Worm (Caenorhabditis elegans) whole organism, young adult: ENCODE measurements around the gene dyn-1.

Experiments used
- B0019.2 ChIP-seq: fragments of 200-800 bp; sonication (Bioruptor generic); conservative IDR thresholded peaks from 2 replicates; pipeline ENCODE4 v1.3.6; 2022; ENCODE audit warnings: missing genetic modification reagents, missing genetic modification characterization, missing compliant biosample characterization
- B0336.3 ChIP-seq: fragments of 200-800 bp; sonication (Bioruptor generic); IDR thresholded peaks from 2 replicates; pipeline ENCODE4 v1.3.6; 2022; ENCODE audit warnings: missing genetic modification characterization, missing compliant biosample characterization
- F10E7.11 ChIP-seq: sonication (generic microtip); optimal IDR thresholded peaks from 2 replicates; lab custom pipeline; 2017; ENCODE audit warnings: mild to moderate bottlenecking, missing genetic modification characterization, moderate library complexity, missing compliant biosample characterization
- F39B2.1 ChIP-seq: fragments of 200-800 bp; sonication (Bioruptor generic); IDR thresholded peaks from 2 replicates; pipeline ENCODE4 v1.3.6; 2022; ENCODE audit warnings: missing genetic modification reagents, missing genetic modification characterization, missing compliant biosample characterization
- F55B11.4 ChIP-seq: sonication (generic microtip); optimal IDR thresholded peaks from 2 replicates; lab custom pipeline; 2016; ENCODE audit warnings: missing compliant biosample characterization, missing genetic modification characterization, borderline replicate concordance; ENCODE audit not compliant: insufficient read depth
- K11D2.4 ChIP-seq: fragments of 200-800 bp; sonication (Bioruptor generic); IDR thresholded peaks from 2 replicates; pipeline ENCODE4 v1.3.6; 2022; ENCODE audit warnings: missing genetic modification reagents, missing genetic modification characterization, missing compliant biosample characterization
- T07F8.4 ChIP-seq: sonication (generic microtip); optimal IDR thresholded peaks from 2 replicates; lab custom pipeline; 2016; ENCODE audit warnings: mild to moderate bottlenecking, missing genetic modification characterization, moderate library complexity, missing compliant biosample characterization
- Y53F4B.3 ChIP-seq: fragments of 200-800 bp; sonication (Bioruptor generic); IDR thresholded peaks from 2 replicates; pipeline ENCODE4 v1.3.6; 2022; ENCODE audit warnings: missing genetic modification reagents, missing genetic modification characterization, missing compliant biosample characterization
- Y53G8AR.9 ChIP-seq: fragments of 200-800 bp; sonication (Bioruptor generic); conservative IDR thresholded peaks from 2 replicates; pipeline ENCODE4 v1.3.6; 2022; ENCODE audit warnings: missing genetic modification reagents, missing genetic modification characterization, missing compliant biosample characterization
- Y95B8A.8 ChIP-seq: fragments of 200-800 bp; sonication (Bioruptor generic); IDR thresholded peaks from 2 replicates; pipeline ENCODE4 v1.3.6; 2022; ENCODE audit warnings: missing genetic modification reagents, missing genetic modification characterization, missing compliant biosample characterization
- akir-1 ChIP-seq: fragments of 200-800 bp; sonication (Bioruptor generic); optimal IDR thresholded peaks from 2 replicates; lab custom pipeline; 2018; ENCODE audit warnings: mild to moderate bottlenecking, missing genetic modification characterization, moderate library complexity, missing compliant biosample characterization
- ama-1 ChIP-seq, 3 experiments: fragments of 150-350 bp in 1 of 3; sonication (generic microtip) in 2 of 3; optimal IDR thresholded peaks; 2 replicates each; lab custom pipeline; 2014 to 2018; ENCODE audit warnings: missing biosample characterization in 2 of 3, missing genetic modification characterization in 2 of 3, missing genetic modification reagents in 2 of 3
- attf-5 ChIP-seq: fragments of 200-800 bp; sonication (Bioruptor generic); optimal IDR thresholded peaks from 2 replicates; lab custom pipeline; 2018; ENCODE audit warnings: mild to moderate bottlenecking, missing genetic modification characterization, missing compliant biosample characterization
- ccch-3 ChIP-seq: fragments of 200-800 bp; sonication (Bioruptor generic); optimal IDR thresholded peaks from 2 replicates; lab custom pipeline; 2018; ENCODE audit warnings: mild to moderate bottlenecking, missing genetic modification characterization, missing compliant biosample characterization
- ceh-100 ChIP-seq: fragments of 200-800 bp; sonication (Bioruptor generic); IDR thresholded peaks from 2 replicates; pipeline ENCODE4 v1.3.6; 2022; ENCODE audit warnings: missing genetic modification reagents, missing genetic modification characterization, missing compliant biosample characterization
- die-1 ChIP-seq: sonication (generic microtip); optimal IDR thresholded peaks from 2 replicates; lab custom pipeline; 2016; ENCODE audit warnings: missing genotype, mild to moderate bottlenecking, missing genetic modification characterization, missing compliant biosample characterization
- dox-1 ChIP-seq: fragments of 200-800 bp; sonication (Bioruptor generic); IDR thresholded peaks from 2 replicates; pipeline ENCODE4 v1.3.6; 2022; ENCODE audit warnings: missing genetic modification reagents, missing genetic modification characterization, missing compliant biosample characterization
- egl-44 ChIP-seq: fragments of 200-800 bp; sonication (Bioruptor generic); IDR thresholded peaks from 2 replicates; pipeline ENCODE4 v1.3.6; 2022; ENCODE audit warnings: missing genetic modification reagents, missing genetic modification characterization, missing compliant biosample characterization
- egrh-3 ChIP-seq: fragments of 200-800 bp; sonication (Bioruptor generic); IDR thresholded peaks from 2 replicates; pipeline ENCODE4 v1.3.6; 2022; ENCODE audit warnings: missing genetic modification reagents, missing genetic modification characterization, missing compliant biosample characterization
- him-1 ChIP-seq: sonication (generic microtip); optimal IDR thresholded peaks from 2 replicates; lab custom pipeline; 2016; ENCODE audit warnings: missing genotype, missing genetic modification reagents, missing genetic modification characterization, missing compliant biosample characterization
- hlh-12 ChIP-seq: sonication (generic microtip); optimal IDR thresholded peaks from 2 replicates; lab custom pipeline; 2016; ENCODE audit warnings: missing genetic modification characterization, missing compliant biosample characterization
- hmg-20 ChIP-seq: fragments of 200-800 bp; sonication (Bioruptor generic); IDR thresholded peaks from 2 replicates; pipeline ENCODE4 v1.3.6; 2022; ENCODE audit warnings: missing genetic modification reagents, missing genetic modification characterization, missing compliant biosample characterization
- hrde-1 ChIP-seq: sonication (generic microtip); optimal IDR thresholded peaks from 2 replicates; lab custom pipeline; 2016; ENCODE audit warnings: missing genetic modification characterization, mild to moderate bottlenecking, missing compliant biosample characterization, moderate library complexity, missing genotype, missing genetic modification reagents, borderline replicate concordance
- lag-1 ChIP-seq: fragments of 200-800 bp; sonication (Bioruptor generic); IDR thresholded peaks from 2 replicates; pipeline ENCODE4 v1.3.6; 2022; ENCODE audit warnings: missing genetic modification reagents, missing genetic modification characterization, missing compliant biosample characterization
- let-607 ChIP-seq, 2 experiments: fragments of 200-800 bp in 1 of 2; sonication (Bioruptor generic) in 1 of 2; sonication (generic microtip) in 1 of 2; optimal IDR thresholded peaks; 2 replicates each; lab custom pipeline; 2016 to 2018; ENCODE audit warnings: mild to moderate bottlenecking in 2 of 2, missing compliant biosample characterization in 2 of 2, missing genetic modification characterization in 2 of 2, moderate library complexity in 2 of 2, missing genotype in 1 of 2
- lin-35 ChIP-seq, 3 experiments: fragments of 150-350 bp in 2 of 3; sonication (generic microtip) in 1 of 3; optimal IDR thresholded peaks; 2 replicates each; lab custom pipeline; 2014 to 2018; ENCODE audit warnings: missing biosample characterization in 3 of 3, missing genetic modification characterization in 3 of 3, missing genetic modification reagents in 3 of 3
- lin-40 ChIP-seq: sonication (generic microtip); optimal IDR thresholded peaks from 2 replicates; lab custom pipeline; 2016; ENCODE audit warnings: missing genetic modification characterization, mild to moderate bottlenecking, missing compliant biosample characterization, missing genotype, missing genetic modification reagents
- lsl-1 ChIP-seq: fragments of 200-800 bp; sonication (Bioruptor generic); optimal IDR thresholded peaks from 2 replicates; lab custom pipeline; 2018; ENCODE audit warnings: mild to moderate bottlenecking, missing genetic modification characterization, moderate library complexity, missing compliant biosample characterization
- lsy-27 ChIP-seq: sonication (generic microtip); optimal IDR thresholded peaks from 2 replicates; lab custom pipeline; 2017; ENCODE audit warnings: missing genetic modification characterization, mild to moderate bottlenecking, missing compliant biosample characterization, antibody characterized with exemption, missing genotype, borderline replicate concordance; ENCODE audit not compliant: insufficient read depth
- madf-10 ChIP-seq: sonication (generic microtip); optimal IDR thresholded peaks from 2 replicates; lab custom pipeline; 2016; ENCODE audit warnings: mild to moderate bottlenecking, missing genetic modification characterization, missing compliant biosample characterization
- madf-3 ChIP-seq: fragments of 200-800 bp; sonication (Bioruptor generic); IDR thresholded peaks from 2 replicates; pipeline ENCODE4 v1.3.6; 2022; ENCODE audit warnings: missing genetic modification reagents, missing genetic modification characterization, missing compliant biosample characterization
- mcd-1 ChIP-seq: fragments of 200-800 bp; sonication (Bioruptor generic); IDR thresholded peaks from 2 replicates; pipeline ENCODE4 v1.3.6; 2022; ENCODE audit warnings: missing genetic modification reagents, missing genetic modification characterization, missing compliant biosample characterization
- mel-28 ChIP-seq: sonication (generic microtip); optimal IDR thresholded peaks from 2 replicates; lab custom pipeline; 2016; ENCODE audit warnings: borderline replicate concordance, mild to moderate bottlenecking, missing genetic modification characterization, missing compliant biosample characterization
- nhr-179 ChIP-seq: sonication (generic microtip); optimal IDR thresholded peaks from 2 replicates; lab custom pipeline; 2016; ENCODE audit warnings: mild to moderate bottlenecking, missing genetic modification characterization, missing compliant biosample characterization
- nhr-27 ChIP-seq: fragments of 200-800 bp; sonication (Bioruptor generic); optimal IDR thresholded peaks from 2 replicates; lab custom pipeline; 2018; ENCODE audit warnings: mild to moderate bottlenecking, missing genetic modification characterization, moderate library complexity, missing compliant biosample characterization
- pbrm-1 ChIP-seq: fragments of 200-800 bp; sonication (Bioruptor generic); IDR thresholded peaks from 2 replicates; pipeline ENCODE4 v1.3.6; 2022; ENCODE audit warnings: missing genetic modification reagents, missing genetic modification characterization, missing compliant biosample characterization
- pha-4 ChIP-seq: fragments of 150-350 bp; sonication (generic microtip); optimal IDR thresholded peaks from 2 replicates; lab custom pipeline; 2014; ENCODE audit warnings: missing biosample characterization, missing genetic modification reagents, missing genetic modification characterization
- repo-1 ChIP-seq: sonication (generic microtip); optimal IDR thresholded peaks from 2 replicates; lab custom pipeline; 2017; ENCODE audit warnings: mild to moderate bottlenecking, missing genetic modification characterization, missing compliant biosample characterization
- snpc-3.4 ChIP-seq: sonication (generic microtip); optimal IDR thresholded peaks from 2 replicates; lab custom pipeline; 2017; ENCODE audit warnings: missing genetic modification characterization, mild to moderate bottlenecking, missing compliant biosample characterization, antibody characterized with exemption, moderate library complexity, missing genotype, missing genetic modification reagents
- somi-1 ChIP-seq: fragments of 200-800 bp; sonication (Bioruptor generic); optimal IDR thresholded peaks from 2 replicates; lab custom pipeline; 2018; ENCODE audit warnings: mild to moderate bottlenecking, missing genetic modification characterization, missing compliant biosample characterization
- sptf-2 ChIP-seq: fragments of 200-800 bp; sonication (Bioruptor generic); optimal IDR thresholded peaks from 2 replicates; lab custom pipeline; 2018; ENCODE audit warnings: mild to moderate bottlenecking, missing genetic modification characterization, missing compliant biosample characterization
- tbp1 ChIP-seq: fragments of 200-800 bp; sonication (Bioruptor generic); optimal IDR thresholded peaks from 2 replicates; lab custom pipeline; 2018; ENCODE audit warnings: mild to moderate bottlenecking, missing genetic modification characterization, missing compliant biosample characterization
- unc-130 ChIP-seq: sonication (generic microtip); optimal IDR thresholded peaks from 2 replicates; lab custom pipeline; 2016; ENCODE audit warnings: missing genetic modification reagents, missing genetic modification characterization, missing compliant biosample characterization
- ztf-25 ChIP-seq: fragments of 200-800 bp; sonication (Bioruptor generic); IDR thresholded peaks from 2 replicates; pipeline ENCODE4 v1.3.6; 2022; ENCODE audit warnings: missing genetic modification reagents, missing genetic modification characterization, missing compliant biosample characterization
- ztf-26 ChIP-seq: sonication (generic microtip); optimal IDR thresholded peaks from 2 replicates; lab custom pipeline; 2017; ENCODE audit warnings: missing genetic modification characterization, missing compliant biosample characterization
- ztf-28 ChIP-seq: fragments of 200-800 bp; sonication (Bioruptor generic); IDR thresholded peaks from 2 replicates; pipeline ENCODE4 v1.3.6; 2022; ENCODE audit warnings: missing genetic modification reagents, missing genetic modification characterization, missing compliant biosample characterization

Gene dyn-1

ce11 chrX:15610527-15611091 is 41.9 kb downstream of the dyn-1 start (continued):
- no peak for TF ChIP-seq nhr-179 (tag; lab: Kevin White, UChicago)
- 0 out of 2 replicates have a peak, but pooled peaks have one; percentile 24 for TF ChIP-seq Y95B8A.8 (GFP tag; lab: Robert Waterston, UW)
- TF ChIP-seq dox-1: peak; percentile 53
- no peak for TF ChIP-seq ama-1 (optimal IDR thresholded peaks at IDR 0.05; lab: Kevin White, UChicago)
- peak in 1 of 2 experiments; percentile 76 for TF ChIP-seq ama-1 (GFP tag; optimal IDR thresholded peaks at IDR 0.05; lab: Kevin White, UChicago)
- TF ChIP-seq egl-44 (GFP tag; lab: Robert Waterston, UW): 0 out of 2 replicates have a peak, but pooled peaks have one; percentile 28
- peak; percentile 91 for TF ChIP-seq B0336.3
- no peak for TF ChIP-seq hlh-12 (tag; lab: Kevin White, UChicago)
- peak; percentile 59 to 72 for TF ChIP-seq let-607 (tag; optimal IDR thresholded peaks at IDR 0.05; lab: Kevin White, UChicago)
- no peak for TF ChIP-seq ceh-100 (GFP tag; lab: Robert Waterston, UW)
- TF ChIP-seq ztf-28 (GFP tag; lab: Robert Waterston, UW): no peak
- 0 out of 2 replicates have a peak, but pooled peaks have one; percentile 64 for TF ChIP-seq madf-3 (GFP tag; lab: Robert Waterston, UW)
- TF ChIP-seq unc-130 (GFP tag; lab: Kevin White, UChicago): no peak
- TF ChIP-seq lsy-27 (tag; lab: Kevin White, UChicago): no peak
- TF ChIP-seq attf-5 (GFP tag; lab: Kevin White, UChicago): peak; percentile 59
- TF ChIP-seq mel-28 (tag; lab: Kevin White, UChicago): no peak
- TF ChIP-seq pbrm-1 (GFP tag; lab: Robert Waterston, UW): 0 out of 2 replicates have a peak, but pooled peaks have one; percentile 41
- no peak for TF ChIP-seq F10E7.11 (tag; lab: Kevin White, UChicago)
- TF ChIP-seq madf-10 (tag; lab: Kevin White, UChicago): peak; percentile 68
- 0 out of 2 replicates have a peak, but pooled peaks have one; percentile 66 for TF ChIP-seq Y53G8AR.9 (GFP tag; lab: Robert Waterston, UW)
- no peak for TF ChIP-seq K11D2.4
- no peak for TF ChIP-seq somi-1 (GFP tag; lab: Kevin White, UChicago)
- TF ChIP-seq Y53F4B.3 (GFP tag; lab: Robert Waterston, UW): no peak
- no peak for TF ChIP-seq die-1 (tag; lab: Kevin White, UChicago)
- TF ChIP-seq hrde-1 (tag; lab: Kevin White, UChicago): no peak
- no peak for TF ChIP-seq T07F8.4
- TF ChIP-seq ccch-3 (GFP tag; lab: Kevin White, UChicago): no peak
- no peak for TF ChIP-seq him-1 (tag; lab: Kevin White, UChicago)
- TF ChIP-seq repo-1 (tag; lab: Kevin White, UChicago): peak; percentile 49
- no peak for TF ChIP-seq egrh-3 (GFP tag; lab: Robert Waterston, UW)
- no peak for TF ChIP-seq mcd-1 (GFP tag; lab: Robert Waterston, UW)
- no peak for TF ChIP-seq B0019.2 (GFP tag; lab: Robert Waterston, UW)
- peak; percentile 76 for TF ChIP-seq pha-4 (tag; lab: Kevin White, UChicago)
- TF ChIP-seq F55B11.4 (tag; lab: Kevin White, UChicago): no peak
- TF ChIP-seq ztf-25: no peak
- TF ChIP-seq nhr-27 (tag; lab: Kevin White, UChicago): no peak
- TF ChIP-seq F39B2.1 (GFP tag; lab: Robert Waterston, UW): no peak
- TF ChIP-seq lag-1: no peak
- peak; percentile 43 for TF ChIP-seq lin-40 (tag; lab: Kevin White, UChicago)
- TF ChIP-seq akir-1 (GFP tag; lab: Kevin White, UChicago): no peak
- TF ChIP-seq lsl-1: no peak
- TF ChIP-seq sptf-2: no peak
- peak; percentile 15 for TF ChIP-seq ztf-26 (tag; lab: Kevin White, UChicago)
- TF ChIP-seq lin-35 (GFP tag; optimal IDR thresholded peaks at IDR 0.05; lab: Kevin White, UChicago): no peak
- 0 out of 2 replicates have a peak, but pooled peaks have one; percentile 16 for TF ChIP-seq hmg-20 (GFP tag; lab: Robert Waterston, UW)
- TF ChIP-seq tbp1 (GFP tag; lab: Kevin White, UChicago): peak; percentile 46
- no peak for TF ChIP-seq snpc-3.4 (tag; lab: Kevin White, UChicago)
